Worm (Caenorhabditis elegans): Measurements from ENCODE around the gene F14H3.4.

Gene F14H3.4

ce11 chrV:16015652-16016051 lies 39.2 kb downstream of the F14H3.4 start, which contains the start of gene str-232:
Gene str-232, minus strand, starts transcription at chrV:16015752.
- TF ChIP-seq zip-5 (tag; optimal IDR thresholded peaks at IDR 0.05) = no peak

ce11 chrV:16009564-16009963 lies 45.3 kb downstream of the F14H3.4 start, which contains the start of gene str-233:
Gene str-233, minus strand, starts transcription at chrV:16009664.
- TF ChIP-seq ceh-19 (GFP tag; optimal IDR thresholded peaks at IDR 0.05) (no peak), che-1 (tag; optimal IDR thresholded peaks at IDR 0.05) (no peak), ceh-31 (tag; optimal IDR thresholded peaks at IDR 0.05) (no peak), hlh-15 (tag; optimal IDR thresholded peaks at IDR 0.05) (no peak), unc-55 (GFP tag; optimal IDR thresholded peaks at IDR 0.05) (no peak), pqm-1 (tag; optimal IDR thresholded peaks at IDR 0.05) (no peak), unc-3 (GFP tag; conservative IDR thresholded peaks at IDR 0.05) (no peak), unc-3 (tag; optimal IDR thresholded peaks at IDR 0.05) (no peak), madf-2 (tag; optimal IDR thresholded peaks at IDR 0.05) (no peak), syd-9 (tag; optimal IDR thresholded peaks at IDR 0.05) (no peak), ttx-3 (tag; optimal IDR thresholded peaks at IDR 0.05) (no peak), sox-2 (GFP tag; IDR thresholded peaks at IDR 0.05) (no peak), ceh-34 (tag; optimal IDR thresholded peaks at IDR 0.05) (no peak), pha-2 (tag; optimal IDR thresholded peaks at IDR 0.05) (no peak), unc-42 (tag; optimal IDR thresholded peaks at IDR 0.05) (no peak), pag-3 (tag; optimal IDR thresholded peaks at IDR 0.05; ENCODE audit: borderline replicate concordance) (no peak), C08G9.2 (tag; optimal IDR thresholded peaks at IDR 0.05) (no peak), rnt-1 (tag; optimal IDR thresholded peaks at IDR 0.05) (no peak), unc-86 (tag; optimal IDR thresholded peaks at IDR 0.05) (no peak)

ce11 chrV:16007505-16007904 lies 47.4 kb downstream of the F14H3.4 start, which contains the start of gene str-231:
Gene str-231, minus strand, starts transcription at chrV:16007605.
- TF ChIP-seq ceh-31 (tag; optimal IDR thresholded peaks at IDR 0.05) (no peak), pha-4 (tag; optimal IDR thresholded peaks at IDR 0.05) (no peak), npax-4 (tag; optimal IDR thresholded peaks at IDR 0.05) (no peak), hlh-13 (GFP tag; optimal IDR thresholded peaks at IDR 0.05) (no peak), pqm-1 (tag; optimal IDR thresholded peaks at IDR 0.05) (no peak), pag-3 (tag; optimal IDR thresholded peaks at IDR 0.05; ENCODE audit: borderline replicate concordance) (no peak), mec-3 (tag; optimal IDR thresholded peaks at IDR 0.05; ENCODE audit: borderline replicate concordance) (no peak), nhr-11 (tag; optimal IDR thresholded peaks at IDR 0.05) (no peak), dmd-4 (tag; optimal IDR thresholded peaks at IDR 0.05; ENCODE audit: borderline replicate concordance) (no peak), hlh-30 (tag; optimal IDR thresholded peaks at IDR 0.05; ENCODE audit: insufficient read depth) (no peak), pros-1 (tag; optimal IDR thresholded peaks at IDR 0.05) (no peak), ceh-9 (tag; optimal IDR thresholded peaks at IDR 0.05) (no peak), unc-86 (tag; optimal IDR thresholded peaks at IDR 0.05) (no peak), ref-2 (tag; optimal IDR thresholded peaks at IDR 0.05) (no peak), odd-2 (tag; optimal IDR thresholded peaks at IDR 0.05) (no peak)

Data from whole organism, late embryonic.